Worm (Caenorhabditis elegans): Measurements from ENCODE around the gene ntl-4.

DNA sequence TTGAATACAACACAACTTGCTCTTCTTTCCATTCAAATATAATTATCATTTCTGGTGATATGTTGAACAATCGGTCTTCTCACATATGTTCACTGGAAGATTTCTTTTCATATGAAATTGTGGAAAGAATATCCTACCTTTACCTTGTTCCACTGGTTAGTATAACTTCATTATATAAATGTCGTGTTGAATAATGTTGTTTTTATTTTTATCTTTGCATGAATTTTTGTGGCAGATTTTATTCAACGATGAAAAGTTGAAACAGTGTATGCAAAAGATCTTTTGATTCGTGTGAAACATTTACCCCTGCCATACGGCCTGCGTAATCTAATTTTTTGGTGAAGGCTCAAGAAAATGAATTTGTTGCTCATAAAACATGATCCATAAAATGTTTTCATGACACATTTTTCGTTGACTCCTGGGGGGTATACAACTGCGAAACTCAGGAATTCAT is 51.5 kb downstream of the ntl-4 start:
- TF ChIP-seq nhr-77 (tag; optimal IDR thresholded peaks at IDR 0.05) (no peak), fkh-10 (GFP tag; optimal IDR thresholded peaks at IDR 0.05) (no peak), ama-1 (optimal IDR thresholded peaks at IDR 0.05) (peak; percentile 49), pqm-1 (tag; optimal IDR thresholded peaks at IDR 0.05) (no peak), lin-39 (tag; optimal IDR thresholded peaks at IDR 0.05) (no peak), egl-27 (tag; optimal IDR thresholded peaks at IDR 0.05) (no peak), dve-1 (tag; optimal IDR thresholded peaks at IDR 0.05; ENCODE audit: insufficient read depth) (no peak), saeg-2 (GFP tag; IDR thresholded peaks at IDR 0.05) (no peak), ceh-62 (tag; optimal IDR thresholded peaks at IDR 0.05) (no peak), ceh-82 (tag; optimal IDR thresholded peaks at IDR 0.05) (no peak), lir-3 (tag; optimal IDR thresholded peaks at IDR 0.05) (no peak), ces-1 (GFP tag; optimal IDR thresholded peaks at IDR 0.05) (no peak), mdl-1 (tag; optimal IDR thresholded peaks at IDR 0.05) (no peak), skn-1 (tag; optimal IDR thresholded peaks at IDR 0.05) (no peak)

All from whole organism, L4 larva.